Fruit fly (Drosophila melanogaster) whole organism, wandering third instar larva: Measurements from ENCODE around the gene Tlk.

Experiments used
- Abd-B ChIP-seq: fragments of >200 bp; optimal IDR thresholded peaks from 2 replicates; lab custom pipeline; 2017; ENCODE audit warnings: missing biosample characterization, missing genetic modification characterization
- CG32264 ChIP-seq: fragments of 200-800 bp; sonication (Bioruptor generic); optimal IDR thresholded peaks from 2 replicates; lab custom pipeline; 2016; ENCODE audit warnings: missing biosample characterization, missing genetic modification characterization
- CG9705 ChIP-seq: fragments of 200-800 bp; sonication (Bioruptor generic); optimal IDR thresholded peaks from 2 replicates; lab custom pipeline; 2018; ENCODE audit warnings: missing biosample characterization, mild to moderate bottlenecking, missing genetic modification characterization
- CrebA ChIP-seq: fragments of 200-800 bp; sonication (Bioruptor generic); optimal IDR thresholded peaks from 2 replicates; lab custom pipeline; 2016; ENCODE audit warnings: missing biosample characterization, mild to moderate bottlenecking, missing genetic modification characterization, borderline replicate concordance
- Dfd ChIP-seq: fragments of >200 bp; optimal IDR thresholded peaks from 2 replicates; lab custom pipeline; 2017; ENCODE audit warnings: missing biosample characterization, missing genetic modification characterization
- Dif ChIP-seq: fragments of 200-275, 200-300 bp; sonication (Bioruptor generic); optimal IDR thresholded peaks from 2 replicates; lab custom pipeline; 2018; ENCODE audit warnings: missing biosample characterization, missing genetic modification characterization; ENCODE audit not compliant: partially characterized antibody
- GATAd ChIP-seq: sonication (Bioruptor generic); optimal IDR thresholded peaks from 2 replicates; lab custom pipeline; 2016; ENCODE audit warnings: missing biosample characterization, missing genetic modification characterization
- HLH106 ChIP-seq: fragments of 200-800 bp; optimal IDR thresholded peaks from 3 replicates; lab custom pipeline; 2019; ENCODE audit warnings: missing biosample characterization, mild to moderate bottlenecking, missing genetic modification characterization, moderate library complexity
- Hnf4 ChIP-seq: fragments of 200-800 bp; sonication (Bioruptor generic); optimal IDR thresholded peaks from 2 replicates; lab custom pipeline; 2016; ENCODE audit warnings: missing biosample characterization, mild to moderate bottlenecking, missing genetic modification characterization
- Hr78 ChIP-seq: fragments of >200 bp; optimal IDR thresholded peaks from 2 replicates; lab custom pipeline; 2017; ENCODE audit warnings: missing biosample characterization, missing genetic modification characterization
- Hr83 ChIP-seq: fragments of 200-300 bp; sonication (Bioruptor generic); optimal IDR thresholded peaks from 2 replicates; lab custom pipeline; 2016; ENCODE audit warnings: missing biosample characterization, mild to moderate bottlenecking, missing genetic modification characterization, moderate library complexity; ENCODE audit not compliant: poor library complexity, severe bottlenecking
- Jra ChIP-seq: sonication (Bioruptor generic); optimal IDR thresholded peaks from 2 replicates; lab custom pipeline; 2016; ENCODE audit warnings: missing biosample characterization, missing genetic modification characterization
- Mio ChIP-seq: sonication (Bioruptor generic); optimal IDR thresholded peaks from 2 replicates; lab custom pipeline; 2016; ENCODE audit warnings: missing biosample characterization, missing genetic modification characterization
- Myc ChIP-seq: fragments of >200 bp; optimal IDR thresholded peaks from 2 replicates; lab custom pipeline; 2017
- N ChIP-seq: fragments of >200 bp; optimal IDR thresholded peaks from 2 replicates; lab custom pipeline; 2018; ENCODE audit warnings: missing biosample characterization, missing external identifiers, missing genetic modification characterization
- OdsH ChIP-seq: fragments of 200-800 bp; sonication (Bioruptor generic); optimal IDR thresholded peaks from 2 replicates; lab custom pipeline; 2016; ENCODE audit warnings: missing biosample characterization, mild to moderate bottlenecking, missing genetic modification characterization
- Rel ChIP-seq, 2 experiments: fragments of 200-800 bp; sonication (Bioruptor generic) in 1 of 2; optimal IDR thresholded peaks; 2 replicates in 1 of 2; 3 replicates in 1 of 2; lab custom pipeline; 2016 to 2019; ENCODE audit warnings: mild to moderate bottlenecking in 2 of 2, missing biosample characterization in 2 of 2, missing genetic modification characterization in 2 of 2, moderate library complexity in 1 of 2
- Sp1 ChIP-seq: fragments of 200-800 bp; sonication (Bioruptor generic); optimal IDR thresholded peaks from 3 replicates; lab custom pipeline; 2019; ENCODE audit warnings: missing biosample characterization, mild to moderate bottlenecking, missing genetic modification characterization, moderate library complexity
- Vsx2 ChIP-seq: fragments of 200-300, 225-300 bp; sonication (Bioruptor generic); optimal IDR thresholded peaks from 2 replicates; lab custom pipeline; 2018; ENCODE audit warnings: missing biosample characterization, missing genetic modification characterization; ENCODE audit not compliant: partially characterized antibody
- br ChIP-seq: fragments of 200-800 bp; sonication (Bioruptor generic); optimal IDR thresholded peaks from 2 replicates; lab custom pipeline; 2016; ENCODE audit warnings: missing biosample characterization, missing genetic modification characterization
- brk ChIP-seq: fragments of 200-800 bp; sonication (Bioruptor generic); optimal IDR thresholded peaks from 2 replicates; lab custom pipeline; 2016; ENCODE audit warnings: missing biosample characterization, mild to moderate bottlenecking, missing genetic modification characterization
- dl ChIP-seq, 2 experiments: fragments of 175-275, 200-275 bp in 1 of 2; fragments of 200-275 bp in 1 of 2; sonication (Bioruptor generic); optimal IDR thresholded peaks; lab custom pipeline; 2018; ENCODE audit warnings: mild to moderate bottlenecking in 2 of 2, missing biosample characterization in 2 of 2, missing genetic modification characterization in 2 of 2, moderate library complexity in 2 of 2; ENCODE audit not compliant: partially characterized antibody in 2 of 2, insufficient read depth in 1 of 2
- dmrt93B ChIP-seq: fragments of 200-800 bp; sonication (Bioruptor generic); optimal IDR thresholded peaks from 2 replicates; lab custom pipeline; 2018; ENCODE audit warnings: missing biosample characterization, mild to moderate bottlenecking, missing genetic modification characterization
- dsf ChIP-seq: sonication (Bioruptor generic); optimal IDR thresholded peaks from 2 replicates; lab custom pipeline; 2016; ENCODE audit warnings: missing biosample characterization, missing genetic modification characterization, borderline replicate concordance
- ey ChIP-seq: fragments of 200-800 bp; sonication (Bioruptor generic); optimal IDR thresholded peaks from 2 replicates; lab custom pipeline; 2016; ENCODE audit warnings: missing biosample characterization, missing genetic modification characterization
- foxo ChIP-seq, 2 experiments: fragments of 200-800 bp; sonication (Bioruptor generic); optimal IDR thresholded peaks; 2 replicates in 1 of 2; 3 replicates in 1 of 2; lab custom pipeline; 2016 to 2017; ENCODE audit warnings: missing biosample characterization in 2 of 2, missing genetic modification characterization in 2 of 2
- fru ChIP-seq: fragments of 200-800 bp; sonication (Bioruptor generic); optimal IDR thresholded peaks from 3 replicates; lab custom pipeline; 2016; ENCODE audit warnings: missing biosample characterization, mild to moderate bottlenecking, missing genetic modification characterization
- h ChIP-seq: fragments of 200-800 bp; sonication (Bioruptor generic); optimal IDR thresholded peaks from 3 replicates; lab custom pipeline; 2016; ENCODE audit warnings: missing biosample characterization, mild to moderate bottlenecking, missing genetic modification characterization
- jim ChIP-seq: fragments of 175-275, 200-325 bp; sonication (Bioruptor generic); optimal IDR thresholded peaks from 2 replicates; lab custom pipeline; 2016; ENCODE audit warnings: missing biosample characterization, mild to moderate bottlenecking, missing genetic modification characterization
- lola ChIP-seq: fragments of >200 bp; optimal IDR thresholded peaks from 2 replicates; lab custom pipeline; 2017; ENCODE audit warnings: missing biosample characterization, missing genetic modification characterization
- pan ChIP-seq: fragments of >200 bp; optimal IDR thresholded peaks from 2 replicates; lab custom pipeline; 2017
- psq ChIP-seq: fragments of 200-800 bp; sonication (Bioruptor generic); optimal IDR thresholded peaks from 3 replicates; lab custom pipeline; 2017; ENCODE audit warnings: missing biosample characterization, mild to moderate bottlenecking, missing genetic modification characterization, moderate library complexity
- rgr ChIP-seq: fragments of 200-800 bp; sonication (Bioruptor generic); optimal IDR thresholded peaks from 3 replicates; lab custom pipeline; 2016; ENCODE audit warnings: missing biosample characterization, mild to moderate bottlenecking, missing genetic modification characterization
- sage ChIP-seq: fragments of 200-800 bp; sonication (Bioruptor generic); optimal IDR thresholded peaks from 2 replicates; lab custom pipeline; 2016; ENCODE audit warnings: missing biosample characterization, mild to moderate bottlenecking, missing genetic modification characterization
- sv ChIP-seq: fragments of 200-800 bp; sonication (Bioruptor generic); optimal IDR thresholded peaks from 3 replicates; lab custom pipeline; 2016; ENCODE audit warnings: missing biosample characterization, missing genetic modification characterization
- tai ChIP-seq: sonication (Bioruptor generic); optimal IDR thresholded peaks from 2 replicates; lab custom pipeline; 2016; ENCODE audit warnings: missing biosample characterization, missing genetic modification characterization
- usp ChIP-seq: fragments of >200 bp; optimal IDR thresholded peaks from 2 replicates; lab custom pipeline; 2017; ENCODE audit warnings: missing biosample characterization, missing genetic modification characterization
- woc ChIP-seq: sonication (Bioruptor generic); optimal IDR thresholded peaks from 2 replicates; lab custom pipeline; 2016; ENCODE audit warnings: missing biosample characterization, mild to moderate bottlenecking, missing genetic modification characterization

Gene Tlk

DNA sequence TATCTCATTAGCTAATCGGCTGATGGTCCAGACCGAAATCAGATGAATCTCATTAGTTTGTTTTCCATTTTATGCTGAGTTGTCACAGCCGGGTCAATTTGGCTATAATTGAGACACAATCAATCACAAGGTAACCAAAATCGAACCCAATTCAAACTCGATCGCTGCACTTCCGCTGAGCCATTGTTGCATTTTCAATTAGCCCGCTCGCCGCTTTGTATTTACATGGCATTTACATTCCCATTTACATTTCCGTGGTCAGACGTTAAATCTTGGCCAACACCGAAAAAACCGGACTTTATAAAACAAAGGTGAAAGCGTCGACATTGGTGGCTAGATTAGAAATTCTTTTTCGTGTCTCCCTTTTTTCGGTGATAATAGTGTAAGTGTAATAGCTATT, 105.3 kb downstream of the Tlk start:
- no peak for TF ChIP-seq Mio (GFP tag; lab: Kevin White, UChicago)
- TF ChIP-seq Vsx2 (GFP tag; lab: Kevin White, UChicago), result no peak
- no peak for TF ChIP-seq jim (GFP tag; lab: Kevin White, UChicago)
- TF ChIP-seq ey (GFP tag; lab: Kevin White, UChicago), result no peak
- no peak for TF ChIP-seq OdsH (GFP tag; lab: Kevin White, UChicago)
- TF ChIP-seq rgr (GFP tag; lab: Kevin White, UChicago), result no peak
- TF ChIP-seq br, result no peak
- TF ChIP-seq psq, result no peak

DNA sequence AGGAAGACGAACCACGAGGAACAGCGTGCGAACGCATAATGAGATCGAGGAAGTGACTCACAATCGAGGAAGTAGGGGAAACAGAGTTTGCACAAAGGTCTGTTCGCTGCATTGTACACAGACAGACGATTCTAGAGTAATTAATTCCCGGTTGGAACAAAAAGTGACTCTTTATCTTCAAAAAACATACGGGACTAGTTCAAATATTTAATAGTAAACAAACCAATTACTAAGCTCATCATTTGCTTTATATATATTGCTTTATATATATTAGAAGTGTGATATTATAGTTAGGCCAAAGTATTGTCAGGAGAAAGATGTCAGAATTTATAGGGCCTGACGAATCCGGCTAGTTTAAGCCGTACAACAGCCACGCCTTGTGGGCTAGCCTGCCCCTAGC, 108.1 kb downstream of the Tlk start, which contains the start of gene CG2901:
TSS of gene CG2901 (plus strand) at position 301 of the 400 bp plus-strand sequence.
- TF ChIP-seq Rel (GFP tag; optimal IDR thresholded peaks at IDR 0.05; lab: Kevin White, UChicago), result no peak
- no peak for TF ChIP-seq Rel (tag; optimal IDR thresholded peaks at IDR 0.05; lab: Kevin White, UChicago)
- TF ChIP-seq psq, result no peak
- no peak for TF ChIP-seq brk
- TF ChIP-seq N (GFP tag; lab: Kevin White, UChicago), result no peak

DNA sequence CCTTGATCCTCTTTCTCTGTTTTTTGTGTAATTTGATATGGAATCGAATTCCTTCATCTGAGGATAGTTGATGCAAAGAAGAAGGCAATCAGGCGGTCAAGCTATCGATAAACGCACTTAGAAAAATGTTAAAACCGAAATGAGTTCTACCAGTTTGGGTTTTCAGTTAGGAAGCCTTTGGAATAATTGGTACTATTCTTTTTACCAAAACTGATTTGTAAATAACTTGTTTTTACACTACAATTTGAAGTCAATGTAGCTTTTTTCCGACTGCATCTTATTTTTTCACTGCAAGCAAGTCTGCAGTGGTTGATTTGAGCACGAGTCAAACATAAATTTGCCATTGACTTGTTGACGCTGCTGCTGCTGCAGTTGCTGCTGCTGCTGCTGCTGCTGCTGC, 112.0 kb downstream of the Tlk start:
- TF ChIP-seq Dfd (GFP tag; lab: Kevin White, UChicago) (no peak), Hr78 (no peak), CG9705 (GFP tag; lab: Kevin White, UChicago) (no peak), sv (GFP tag; lab: Kevin White, UChicago) (no peak), ey (GFP tag; lab: Kevin White, UChicago) (peak; percentile 21), Hnf4 (GFP tag; lab: Kevin White, UChicago) (peak; percentile 23), HLH106 (tag; lab: Kevin White, UChicago) (peak; percentile 5), CrebA (GFP tag; lab: Kevin White, UChicago) (no peak), Hr83 (no peak), sage (no peak), Dif (no peak), Jra (no peak), dmrt93B (GFP tag; lab: Kevin White, UChicago) (no peak), Sp1 (GFP tag; lab: Kevin White, UChicago) (no peak), dsf (GFP tag; lab: Kevin White, UChicago) (no peak), brk (no peak), tai (GFP tag; lab: Kevin White, UChicago) (no peak), dl (GFP tag; optimal IDR thresholded peaks at IDR 0.05; lab: Kevin White, UChicago; ENCODE audit: insufficient read depth in 1 of 2, partially characterized antibody in 2 of 2) (no peak), jim (GFP tag; lab: Kevin White, UChicago) (no peak), OdsH (GFP tag; lab: Kevin White, UChicago) (peak; percentile 20), h (GFP tag; lab: Kevin White, UChicago) (peak; percentile 34), woc (GFP tag; lab: Kevin White, UChicago) (no peak), CG32264 (no peak), fru (GFP tag; lab: Kevin White, UChicago) (no peak), GATAd (no peak), N (GFP tag; lab: Kevin White, UChicago) (no peak), Abd-B (GFP tag; lab: Kevin White, UChicago) (no peak), lola (no peak), foxo (GFP tag; optimal IDR thresholded peaks at IDR 0.05; lab: Kevin White, UChicago) (peak in 1 of 2 experiments; percentile 2), psq (no peak), pan (lab: Kevin White, UChicago) (no peak), Myc (lab: Kevin White, UChicago) (no peak), Rel (GFP tag; optimal IDR thresholded peaks at IDR 0.05; lab: Kevin White, UChicago) (no peak), Rel (tag; optimal IDR thresholded peaks at IDR 0.05; lab: Kevin White, UChicago) (no peak), usp (GFP tag; lab: Kevin White, UChicago) (no peak), Vsx2 (GFP tag; lab: Kevin White, UChicago) (no peak), rgr (GFP tag; lab: Kevin White, UChicago) (peak; percentile 27), Mio (GFP tag; lab: Kevin White, UChicago) (no peak), br (no peak)
